Fruit fly (Drosophila melanogaster): ENCODE measurements around the gene CG12499.

- no peak for TF ChIP-seq CG2875 (GFP tag; optimal IDR thresholded peaks at IDR 0.05)
- no peak for TF ChIP-seq rib (GFP tag; IDR thresholded peaks at IDR 0.05)
- TF ChIP-seq cg (GFP tag; optimal IDR thresholded peaks at IDR 0.05), result no peak
- no peak for TF ChIP-seq Ravus (GFP tag; IDR thresholded peaks at IDR 0.05)
- TF ChIP-seq lmd (GFP tag; IDR thresholded peaks at IDR 0.05), result no peak
- TF ChIP-seq CG18599 (GFP tag; optimal IDR thresholded peaks at IDR 0.05), result no peak
- TF ChIP-seq dan (GFP tag; IDR thresholded peaks at IDR 0.05), result no peak
- TF ChIP-seq ttk (GFP tag; IDR thresholded peaks at IDR 0.05), result no peak
- no peak for TF ChIP-seq HHEX (GFP tag; optimal IDR thresholded peaks at IDR 0.05)
These were observed 15.5 kb upstream of the CG12499 start, which contains the start of the genes Rpn7 and AP-2mu for dm6 chr3R:22461673-22462585.
